Fruit fly (Drosophila melanogaster): Measurements from ENCODE around the gene CG2975.

Gene CG2975

dm6 chr2L:2882968-2883702 lies 43.2 kb downstream of the CG2975 start (continued):
- TF ChIP-seq CG9215 (GFP tag; IDR thresholded peaks at IDR 0.05) (no peak), Dll (GFP tag; IDR thresholded peaks at IDR 0.05; ENCODE audit: partially characterized antibody) (no peak), TFAM (GFP tag; optimal IDR thresholded peaks at IDR 0.05) (no peak), Hey (tag; optimal IDR thresholded peaks at IDR 0.05) (no peak), CG2120 (GFP tag; optimal IDR thresholded peaks at IDR 0.05) (peak; percentile 63), Mrtf (GFP tag; IDR thresholded peaks at IDR 0.05) (0 out of 3 replicates have a peak, but pooled peaks have one; percentile 32)

DNA sequence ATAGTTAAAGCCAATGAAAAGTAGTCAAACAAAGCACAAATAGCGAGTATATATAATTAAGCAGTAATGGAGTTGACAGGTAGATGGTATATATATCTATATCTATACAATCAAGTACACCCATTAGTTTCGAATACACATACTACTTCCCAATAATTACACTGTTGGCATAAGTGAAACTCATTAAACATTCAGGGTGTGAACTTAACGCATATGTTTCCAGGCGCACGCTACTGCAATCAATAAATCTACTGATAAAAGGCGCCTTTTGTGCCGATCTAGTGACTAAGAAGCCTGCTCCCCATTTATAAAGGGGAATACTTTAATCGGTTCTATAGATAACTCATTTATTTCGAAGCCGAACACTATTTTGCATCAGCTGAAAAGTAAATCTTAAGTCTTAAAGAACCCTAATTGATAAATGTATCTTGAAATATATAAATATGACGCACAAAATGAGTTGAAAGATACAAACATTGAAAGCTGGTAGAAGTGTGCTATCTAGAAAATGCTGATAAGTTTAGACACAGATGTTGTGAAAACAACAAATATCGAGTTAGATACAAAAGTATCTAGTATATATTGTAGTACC lies 43.9 kb downstream of the CG2975 start:
- TF ChIP-seq CG10543 (GFP tag; optimal IDR thresholded peaks at IDR 0.05), result peak; percentile 7
- no peak for TF ChIP-seq Deaf1 (tag; optimal IDR thresholded peaks at IDR 0.05)
- no peak for TF ChIP-seq wor (GFP tag; IDR thresholded peaks at IDR 0.05)
- peak; percentile 31 for TF ChIP-seq Hand (GFP tag; optimal IDR thresholded peaks at IDR 0.05)
- TF ChIP-seq row (GFP tag; IDR thresholded peaks at IDR 0.05), result no peak
- no peak for TF ChIP-seq CG4617 (GFP tag; optimal IDR thresholded peaks at IDR 0.05; ENCODE audit: borderline replicate concordance)
- TF ChIP-seq Med (GFP tag), result peak; percentile 35
- no peak for TF ChIP-seq CG12391 (tag; optimal IDR thresholded peaks at IDR 0.05)
- TF ChIP-seq CG1832 (GFP tag; optimal IDR thresholded peaks at IDR 0.05), result no peak
- TF ChIP-seq Pdp1 (GFP tag; optimal IDR thresholded peaks at IDR 0.05), result peak in 1 of 2 experiments; percentile 36
- TF ChIP-seq CG9727 (GFP tag; optimal IDR thresholded peaks at IDR 0.05), result no peak
- TF ChIP-seq Spps (tag; optimal IDR thresholded peaks at IDR 0.05), result no peak
- peak; percentile 18; the same call in 1 of the 2 replicates for TF ChIP-seq ranshi (GFP tag; IDR thresholded peaks at IDR 0.05)
- TF ChIP-seq grn (GFP tag; optimal IDR thresholded peaks at IDR 0.05), result peak; percentile 9
- TF ChIP-seq pum (GFP tag; optimal IDR thresholded peaks at IDR 0.05), result no peak
- peak; percentile 2 for TF ChIP-seq Fer1 (GFP tag; optimal IDR thresholded peaks at IDR 0.05)
- TF ChIP-seq CG8290 (GFP tag; optimal IDR thresholded peaks at IDR 0.05), result no peak
- no peak for TF ChIP-seq CG8290 (tag; optimal IDR thresholded peaks at IDR 0.05)
- TF ChIP-seq exex (tag; optimal IDR thresholded peaks at IDR 0.05), result peak; percentile 89
- TF ChIP-seq sna (GFP tag; IDR thresholded peaks at IDR 0.05; ENCODE audit: partially characterized antibody), result no peak

dm6 chr2L:2884683-2885502 lies 45.0 kb downstream of the CG2975 start:
- peak; percentile 84 for TF ChIP-seq CG17186 (GFP tag; optimal IDR thresholded peaks at IDR 0.05)
- peak; percentile 41 for TF ChIP-seq CoRest (tag; optimal IDR thresholded peaks at IDR 0.05)
- peak; percentile 54 for TF ChIP-seq CG6854 (GFP tag; optimal IDR thresholded peaks at IDR 0.05)
- TF ChIP-seq CG14710 (tag; optimal IDR thresholded peaks at IDR 0.05), result peak; percentile 56
- TF ChIP-seq slou (GFP tag; optimal IDR thresholded peaks at IDR 0.05), result no peak
- TF ChIP-seq ro (GFP tag; IDR thresholded peaks at IDR 0.05), result no peak
- TF ChIP-seq CG32767 (GFP tag; IDR thresholded peaks at IDR 0.05), result no peak
- TF ChIP-seq crol (GFP tag; IDR thresholded peaks at IDR 0.05), result peak; percentile 48; the same call in 1 of the 2 replicates
- TF ChIP-seq Nf-YB (GFP tag; optimal IDR thresholded peaks at IDR 0.05), result no peak
- no peak for TF ChIP-seq tap (tag; optimal IDR thresholded peaks at IDR 0.05)
- TF ChIP-seq row (GFP tag; IDR thresholded peaks at IDR 0.05), result peak; percentile 78
- TF ChIP-seq B-H1 (GFP tag; IDR thresholded peaks at IDR 0.05), result no peak; the same call in 2 of the 3 replicates
- peak; percentile 95 for TF ChIP-seq CG9797 (GFP tag; optimal IDR thresholded peaks at IDR 0.05)
- peak in 1 of 2 experiments; percentile 7 for TF ChIP-seq bsh (GFP tag; optimal IDR thresholded peaks at IDR 0.05)
- TF ChIP-seq CG10209 (GFP tag; optimal IDR thresholded peaks at IDR 0.05), result no peak
- peak; percentile 5 for TF ChIP-seq Abd-B (GFP tag; optimal IDR thresholded peaks at IDR 0.05)
- peak; percentile 51 for TF ChIP-seq CG34224 (GFP tag; IDR thresholded peaks at IDR 0.05; ENCODE audit: partially characterized antibody)
- no peak for TF ChIP-seq CG1832 (GFP tag; optimal IDR thresholded peaks at IDR 0.05)
- 0 out of 2 replicates have a peak, but pooled peaks have one; percentile 10 for TF ChIP-seq HLH3B (GFP tag; IDR thresholded peaks at IDR 0.05)
- TF ChIP-seq br (optimal IDR thresholded peaks at IDR 0.05), result no peak
- no peak for TF ChIP-seq Hsf (GFP tag; optimal IDR thresholded peaks at IDR 0.05)

Data from whole organism, embryonic.